Worm (Caenorhabditis elegans) whole organism, young adult: ENCODE measurements around the gene lgc-20.

Experiments used
- B0035.1 ChIP-seq: sonication (generic microtip); optimal IDR thresholded peaks from 2 replicates; lab custom pipeline; 2016; ENCODE audit warnings: missing genetic modification characterization, mild to moderate bottlenecking, missing compliant biosample characterization, missing genotype, missing genetic modification reagents
- B0261.1 ChIP-seq: sonication (generic microtip); optimal IDR thresholded peaks from 2 replicates; lab custom pipeline; 2016; ENCODE audit warnings: mild to moderate bottlenecking, missing genetic modification characterization, moderate library complexity, missing compliant biosample characterization
- D2030.7 ChIP-seq: fragments of 200-800 bp; sonication (Bioruptor generic); IDR thresholded peaks from 2 replicates; pipeline ENCODE4 v1.3.6; 2022; ENCODE audit warnings: missing genetic modification reagents, missing genetic modification characterization, missing compliant biosample characterization
- F33H1.4 ChIP-seq: fragments of 200-800 bp; sonication (Bioruptor generic); IDR thresholded peaks from 2 replicates; pipeline ENCODE4 v1.3.6; 2022; ENCODE audit warnings: missing genetic modification reagents, missing genetic modification characterization, missing compliant biosample characterization
- F37B4.10 ChIP-seq: fragments of 200-800 bp; sonication (Bioruptor generic); IDR thresholded peaks from 2 replicates; pipeline ENCODE4 v1.3.6; 2022; ENCODE audit warnings: missing genetic modification characterization, missing compliant biosample characterization
- F39B2.1 ChIP-seq: fragments of 200-800 bp; sonication (Bioruptor generic); IDR thresholded peaks from 2 replicates; pipeline ENCODE4 v1.3.6; 2022; ENCODE audit warnings: missing genetic modification reagents, missing genetic modification characterization, missing compliant biosample characterization
- Y53G8AR.9 ChIP-seq: fragments of 200-800 bp; sonication (Bioruptor generic); conservative IDR thresholded peaks from 2 replicates; pipeline ENCODE4 v1.3.6; 2022; ENCODE audit warnings: missing genetic modification reagents, missing genetic modification characterization, missing compliant biosample characterization
- ZK185.1 ChIP-seq: sonication (generic microtip); optimal IDR thresholded peaks from 2 replicates; lab custom pipeline; 2016; ENCODE audit warnings: mild to moderate bottlenecking, missing genetic modification characterization, missing compliant biosample characterization; ENCODE audit not compliant: poor library complexity, severe bottlenecking
- ama-1 ChIP-seq, 3 experiments: fragments of 150-350 bp in 1 of 3; sonication (generic microtip) in 2 of 3; optimal IDR thresholded peaks; 2 replicates each; lab custom pipeline; 2014 to 2018; ENCODE audit warnings: missing biosample characterization in 2 of 3, missing genetic modification characterization in 2 of 3, missing genetic modification reagents in 2 of 3
- aptf-3 ChIP-seq: fragments of 200-800 bp; sonication (Bioruptor generic); IDR thresholded peaks from 2 replicates; pipeline ENCODE4 v1.3.6; 2022; ENCODE audit warnings: missing genetic modification characterization, missing compliant biosample characterization
- athp-1 ChIP-seq: sonication (generic microtip); optimal IDR thresholded peaks from 2 replicates; lab custom pipeline; 2017; ENCODE audit warnings: mild to moderate bottlenecking, missing genetic modification characterization, missing compliant biosample characterization
- bed-1 ChIP-seq: fragments of 200-800 bp; sonication (Bioruptor generic); IDR thresholded peaks from 2 replicates; pipeline ENCODE4 v1.3.6; 2022; ENCODE audit warnings: missing genetic modification reagents, missing genetic modification characterization, missing compliant biosample characterization
- bed-2 ChIP-seq: fragments of 200-800 bp; sonication (Bioruptor generic); IDR thresholded peaks from 2 replicates; pipeline ENCODE4 v1.3.6; 2022; ENCODE audit warnings: missing genetic modification reagents, missing genetic modification characterization, missing compliant biosample characterization
- cebp-1 ChIP-seq, 2 experiments: fragments of 200-800 bp in 1 of 2; sonication (Bioruptor generic) in 1 of 2; sonication (generic microtip) in 1 of 2; IDR thresholded peaks in 1 of 2; optimal IDR thresholded peaks in 1 of 2; 2 replicates each; pipeline versions ENCODE4 v1.3.6 to Lab custom; 2017 to 2022; ENCODE audit warnings: missing compliant biosample characterization in 2 of 2, missing genetic modification characterization in 2 of 2, mild to moderate bottlenecking in 1 of 2, missing genetic modification reagents in 1 of 2, moderate library complexity in 1 of 2
- ceh-58 ChIP-seq: fragments of 200-800 bp; sonication (Bioruptor generic); IDR thresholded peaks from 2 replicates; pipeline ENCODE4 v1.3.6; 2022; ENCODE audit warnings: missing genetic modification characterization, missing compliant biosample characterization
- ceh-79 ChIP-seq: sonication (generic microtip); optimal IDR thresholded peaks from 2 replicates; lab custom pipeline; 2017; ENCODE audit warnings: mild to moderate bottlenecking, missing genetic modification characterization, missing compliant biosample characterization
- ceh-91 ChIP-seq: fragments of 200-800 bp; sonication (Bioruptor generic); IDR thresholded peaks from 2 replicates; pipeline ENCODE4 v1.3.6; 2022; ENCODE audit warnings: missing genetic modification reagents, missing genetic modification characterization, missing compliant biosample characterization
- chd-7 ChIP-seq: sonication (generic microtip); optimal IDR thresholded peaks from 2 replicates; lab custom pipeline; 2016; ENCODE audit warnings: mild to moderate bottlenecking, missing genetic modification characterization, moderate library complexity, missing compliant biosample characterization
- dox-1 ChIP-seq: fragments of 200-800 bp; sonication (Bioruptor generic); IDR thresholded peaks from 2 replicates; pipeline ENCODE4 v1.3.6; 2022; ENCODE audit warnings: missing genetic modification reagents, missing genetic modification characterization, missing compliant biosample characterization
- dpff-1 ChIP-seq: sonication (generic microtip); optimal IDR thresholded peaks from 2 replicates; lab custom pipeline; 2017; ENCODE audit warnings: mild to moderate bottlenecking, missing genetic modification characterization, missing compliant biosample characterization
- efl-1 ChIP-seq: fragments of 150-350 bp; optimal IDR thresholded peaks from 2 replicates; lab custom pipeline; 2014; ENCODE audit warnings: missing biosample characterization, missing genetic modification reagents, missing genetic modification characterization
- ekl-4 ChIP-seq: fragments of 200-800 bp; sonication (Bioruptor generic); IDR thresholded peaks from 2 replicates; pipeline ENCODE4 v1.3.6; 2022; ENCODE audit warnings: missing genetic modification reagents, missing genetic modification characterization, missing compliant biosample characterization
- him-1 ChIP-seq: sonication (generic microtip); optimal IDR thresholded peaks from 2 replicates; lab custom pipeline; 2016; ENCODE audit warnings: missing genotype, missing genetic modification reagents, missing genetic modification characterization, missing compliant biosample characterization
- hlh-12 ChIP-seq: sonication (generic microtip); optimal IDR thresholded peaks from 2 replicates; lab custom pipeline; 2016; ENCODE audit warnings: missing genetic modification characterization, missing compliant biosample characterization
- hmg-1.2 ChIP-seq: fragments of 200-800 bp; sonication (Bioruptor generic); IDR thresholded peaks from 2 replicates; pipeline ENCODE4 v1.3.6; 2022; ENCODE audit warnings: missing genetic modification reagents, missing genetic modification characterization, missing compliant biosample characterization
- hrde-1 ChIP-seq: sonication (generic microtip); optimal IDR thresholded peaks from 2 replicates; lab custom pipeline; 2016; ENCODE audit warnings: missing genetic modification characterization, mild to moderate bottlenecking, missing compliant biosample characterization, moderate library complexity, missing genotype, missing genetic modification reagents, borderline replicate concordance
- let-607 ChIP-seq, 2 experiments: fragments of 200-800 bp in 1 of 2; sonication (Bioruptor generic) in 1 of 2; sonication (generic microtip) in 1 of 2; optimal IDR thresholded peaks; 2 replicates each; lab custom pipeline; 2016 to 2018; ENCODE audit warnings: mild to moderate bottlenecking in 2 of 2, missing compliant biosample characterization in 2 of 2, missing genetic modification characterization in 2 of 2, moderate library complexity in 2 of 2, missing genotype in 1 of 2
- lin-35 ChIP-seq, 3 experiments: fragments of 150-350 bp in 2 of 3; sonication (generic microtip) in 1 of 3; optimal IDR thresholded peaks; 2 replicates each; lab custom pipeline; 2014 to 2018; ENCODE audit warnings: missing biosample characterization in 3 of 3, missing genetic modification characterization in 3 of 3, missing genetic modification reagents in 3 of 3
- lin-54 ChIP-seq: fragments of 200-800 bp; sonication (Bioruptor generic); optimal IDR thresholded peaks from 2 replicates; lab custom pipeline; 2018; ENCODE audit warnings: mild to moderate bottlenecking, missing genetic modification characterization, missing compliant biosample characterization
- lir-1 ChIP-seq: fragments of 200-800 bp; sonication (Bioruptor generic); conservative IDR thresholded peaks from 2 replicates; pipeline ENCODE4 v1.3.6; 2022; ENCODE audit warnings: missing genetic modification reagents, missing genetic modification characterization, missing compliant biosample characterization
- madf-3 ChIP-seq: fragments of 200-800 bp; sonication (Bioruptor generic); IDR thresholded peaks from 2 replicates; pipeline ENCODE4 v1.3.6; 2022; ENCODE audit warnings: missing genetic modification reagents, missing genetic modification characterization, missing compliant biosample characterization
- madf-6 ChIP-seq: fragments of 200-800 bp; sonication (Bioruptor generic); IDR thresholded peaks from 2 replicates; pipeline ENCODE4 v1.3.6; 2022; ENCODE audit warnings: missing genetic modification reagents, missing genetic modification characterization, missing compliant biosample characterization
- mcd-1 ChIP-seq: fragments of 200-800 bp; sonication (Bioruptor generic); IDR thresholded peaks from 2 replicates; pipeline ENCODE4 v1.3.6; 2022; ENCODE audit warnings: missing genetic modification reagents, missing genetic modification characterization, missing compliant biosample characterization
- nhr-179 ChIP-seq: sonication (generic microtip); optimal IDR thresholded peaks from 2 replicates; lab custom pipeline; 2016; ENCODE audit warnings: mild to moderate bottlenecking, missing genetic modification characterization, missing compliant biosample characterization
- pha-4 ChIP-seq: fragments of 150-350 bp; sonication (generic microtip); optimal IDR thresholded peaks from 2 replicates; lab custom pipeline; 2014; ENCODE audit warnings: missing biosample characterization, missing genetic modification reagents, missing genetic modification characterization
- snpc-3.4 ChIP-seq: sonication (generic microtip); optimal IDR thresholded peaks from 2 replicates; lab custom pipeline; 2017; ENCODE audit warnings: missing genetic modification characterization, mild to moderate bottlenecking, missing compliant biosample characterization, antibody characterized with exemption, moderate library complexity, missing genotype, missing genetic modification reagents
- snpc-4 ChIP-seq, 5 experiments: fragments of 150-350 bp in 1 of 5; sonication (generic microtip) in 4 of 5; optimal IDR thresholded peaks; 2 replicates each; lab custom pipeline; 2014 to 2018; ENCODE audit warnings: missing genetic modification characterization in 5 of 5, missing biosample characterization in 3 of 5, antibody characterized with exemption in 2 of 5, mild to moderate bottlenecking in 2 of 5, missing compliant biosample characterization in 2 of 5, missing genotype in 2 of 5, moderate library complexity in 2 of 5, missing genetic modification reagents in 1 of 5
- unc-130 ChIP-seq: sonication (generic microtip); optimal IDR thresholded peaks from 2 replicates; lab custom pipeline; 2016; ENCODE audit warnings: missing genetic modification reagents, missing genetic modification characterization, missing compliant biosample characterization
- xnd-1 ChIP-seq: sonication (generic microtip); optimal IDR thresholded peaks from 2 replicates; lab custom pipeline; 2016; ENCODE audit warnings: missing genotype, missing genetic modification reagents, missing genetic modification characterization, missing compliant biosample characterization
- ztf-18 ChIP-seq: sonication (generic microtip); optimal IDR thresholded peaks from 2 replicates; lab custom pipeline; 2016; ENCODE audit warnings: missing genotype, mild to moderate bottlenecking, missing genetic modification characterization, missing compliant biosample characterization
- ztf-25 ChIP-seq: fragments of 200-800 bp; sonication (Bioruptor generic); IDR thresholded peaks from 2 replicates; pipeline ENCODE4 v1.3.6; 2022; ENCODE audit warnings: missing genetic modification reagents, missing genetic modification characterization, missing compliant biosample characterization
- ztf-6 ChIP-seq: fragments of 200-800 bp; sonication (Bioruptor generic); IDR thresholded peaks from 2 replicates; pipeline ENCODE4 v1.3.6; 2022; ENCODE audit warnings: missing genetic modification reagents, missing genetic modification characterization, missing compliant biosample characterization

The lgc-20 gene

DNA sequence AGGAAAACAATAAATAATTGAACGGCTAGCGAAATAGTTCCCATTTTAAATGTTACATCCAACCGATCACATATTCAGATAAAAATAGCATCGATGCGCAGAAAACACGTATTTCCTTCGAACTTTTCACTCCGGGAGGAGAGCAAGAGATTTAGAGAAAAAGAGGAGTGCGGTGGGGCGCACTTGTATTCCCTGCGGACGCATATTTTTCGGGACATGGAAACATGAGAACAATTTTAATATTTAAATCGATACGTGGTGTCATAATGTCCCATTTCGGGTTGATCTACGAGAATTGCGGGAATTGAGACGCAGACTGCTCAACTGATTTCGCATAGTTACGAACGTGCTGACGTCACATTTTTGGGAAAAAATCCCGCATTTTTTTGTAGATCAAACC is 50.0 kb downstream of the lgc-20 start, which contains the start of gene C47G2.4 (continued):
- TF ChIP-seq mcd-1: peak; percentile 94
- TF ChIP-seq ceh-79 (tag; lab: Kevin White, UChicago): no peak
- no peak for TF ChIP-seq chd-7 (tag; lab: Kevin White, UChicago)
- 0 out of 2 replicates have a peak, but pooled peaks have one; percentile 15 for TF ChIP-seq lir-1
- TF ChIP-seq athp-1 (tag; lab: Kevin White, UChicago): peak; percentile 78
- peak; percentile 63 for TF ChIP-seq xnd-1 (tag; lab: Kevin White, UChicago)
- TF ChIP-seq cebp-1 (GFP tag; IDR thresholded peaks at IDR 0.05; lab: Robert Waterston, UW): no peak
- peak; percentile 26 for TF ChIP-seq cebp-1 (tag; optimal IDR thresholded peaks at IDR 0.05; lab: Kevin White, UChicago)
- peak; percentile 83 for TF ChIP-seq dox-1 (GFP tag; lab: Robert Waterston, UW)
- TF ChIP-seq him-1 (tag; lab: Kevin White, UChicago): no peak
- no peak for TF ChIP-seq dpff-1
- TF ChIP-seq madf-3 (GFP tag; lab: Robert Waterston, UW): no peak
- TF ChIP-seq hlh-12 (tag; lab: Kevin White, UChicago): no peak
- no peak; the same call in none of the 2 replicates for TF ChIP-seq madf-6

DNA sequence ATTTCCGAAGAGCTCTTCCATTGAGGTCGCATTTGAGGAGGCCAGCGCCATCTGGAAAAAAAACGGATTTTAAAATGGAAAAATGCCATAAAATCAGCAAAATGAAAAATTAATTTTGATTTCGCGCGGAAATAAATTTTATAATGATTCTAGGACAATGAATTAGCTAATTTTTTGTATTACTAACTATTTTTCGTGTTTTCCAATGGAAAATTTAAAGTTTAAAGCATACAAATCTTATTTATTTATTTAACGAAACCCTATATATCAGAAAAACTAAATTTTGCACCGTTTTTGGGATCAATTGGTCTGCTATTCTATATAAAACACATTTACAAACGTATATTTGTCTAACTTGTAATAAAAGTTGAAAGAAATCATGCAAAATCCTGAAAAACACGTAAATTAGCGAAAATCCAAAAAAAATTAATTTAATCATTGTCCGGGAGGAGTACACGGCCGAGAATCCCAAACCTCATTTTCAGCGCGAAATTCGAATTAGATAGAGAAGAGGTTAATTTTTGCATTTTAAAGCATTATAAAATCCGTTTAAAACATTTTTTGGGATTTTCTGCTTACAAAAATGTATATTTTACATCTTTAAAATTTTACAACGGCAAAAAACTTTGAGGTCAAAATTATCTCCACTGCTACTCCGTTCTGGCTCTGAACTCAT is 53.2 kb downstream of the lgc-20 start, which contains the start of gene C47G2.3:
TSS of gene C47G2.3 (minus strand) at position 51 of the 676 bp plus-strand sequence.
- TF ChIP-seq ama-1 (optimal IDR thresholded peaks at IDR 0.05; lab: Kevin White, UChicago): no peak
- peak in 1 of 2 experiments; percentile 6 for TF ChIP-seq ama-1 (GFP tag; optimal IDR thresholded peaks at IDR 0.05; lab: Kevin White, UChicago)
- TF ChIP-seq madf-3 (GFP tag; lab: Robert Waterston, UW): 0 out of 2 replicates have a peak, but pooled peaks have one; percentile 57
- peak; percentile 42 for TF ChIP-seq xnd-1 (tag; lab: Kevin White, UChicago)
- TF ChIP-seq lin-54 (GFP tag; lab: Kevin White, UChicago): peak; percentile 86
- TF ChIP-seq aptf-3 (GFP tag; lab: Robert Waterston, UW): no peak
- TF ChIP-seq athp-1 (tag; lab: Kevin White, UChicago): peak; percentile 67
- peak; percentile 69 for TF ChIP-seq hrde-1
- no peak for TF ChIP-seq ztf-6
- peak; percentile 72 for TF ChIP-seq unc-130 (GFP tag; lab: Kevin White, UChicago)
- peak; percentile 38 for TF ChIP-seq him-1 (tag; lab: Kevin White, UChicago)
- TF ChIP-seq bed-2 (GFP tag; lab: Robert Waterston, UW): 0 out of 2 replicates have a peak, but pooled peaks have one; percentile 51
- TF ChIP-seq ZK185.1 (tag; lab: Kevin White, UChicago): peak; percentile 77
- 0 out of 2 replicates have a peak, but pooled peaks have one; percentile 39 for TF ChIP-seq ztf-25
- TF ChIP-seq F39B2.1 (GFP tag; lab: Robert Waterston, UW): 0 out of 2 replicates have a peak, but pooled peaks have one; percentile 3
- peak in 1 of 3 experiments; percentile 78 for TF ChIP-seq lin-35 (GFP tag; optimal IDR thresholded peaks at IDR 0.05; lab: Kevin White, UChicago)
- peak in 1 of 2 experiments; percentile 51 for TF ChIP-seq let-607 (tag; optimal IDR thresholded peaks at IDR 0.05; lab: Kevin White, UChicago)
- TF ChIP-seq B0261.1 (tag; lab: Kevin White, UChicago): no peak
- TF ChIP-seq hmg-1.2 (GFP tag; lab: Robert Waterston, UW): 0 out of 2 replicates have a peak, but pooled peaks have one; percentile 8
- TF ChIP-seq ekl-4 (GFP tag; lab: Robert Waterston, UW): peak; percentile 37; the same call in 1 of the 2 replicates
- TF ChIP-seq snpc-4 (GFP tag; optimal IDR thresholded peaks at IDR 0.05; lab: Kevin White, UChicago): peak; percentile 25
- peak in 2 of 4 experiments; percentile 45 to 49 for TF ChIP-seq snpc-4 (tag; optimal IDR thresholded peaks at IDR 0.05; lab: Kevin White, UChicago)
- no peak for TF ChIP-seq ceh-58 (GFP tag; lab: Robert Waterston, UW)
- TF ChIP-seq efl-1 (GFP tag; lab: Kevin White, UChicago): peak; percentile 55
- peak; percentile 20 for TF ChIP-seq ztf-18
- TF ChIP-seq pha-4 (tag; lab: Kevin White, UChicago): no peak
- TF ChIP-seq madf-6: peak; percentile 74
- TF ChIP-seq F33H1.4 (GFP tag; lab: Robert Waterston, UW): peak; percentile 43; the same call in 1 of the 2 replicates
- no peak for TF ChIP-seq nhr-179 (tag; lab: Kevin White, UChicago)
- peak; percentile 49; the same call in 1 of the 2 replicates for TF ChIP-seq ceh-91
- TF ChIP-seq D2030.7 (GFP tag; lab: Robert Waterston, UW): peak; percentile 56
- TF ChIP-seq F37B4.10 (GFP tag; lab: Robert Waterston, UW): no peak
- no peak for TF ChIP-seq Y53G8AR.9 (GFP tag; lab: Robert Waterston, UW)
- TF ChIP-seq snpc-3.4: peak; percentile 70
- no peak for TF ChIP-seq bed-1 (GFP tag; lab: Robert Waterston, UW)
- no peak for TF ChIP-seq B0035.1
